Fruit fly (Drosophila melanogaster) whole organism: Measurements from ENCODE around the gene klar.

Experiments used
- CG8478 ChIP-seq: fragments of >200 bp; optimal IDR thresholded peaks from 2 replicates; lab custom pipeline; 2018; ENCODE audit warnings: inconsistent platforms
- Dll ChIP-seq: fragments of >200 bp; optimal IDR thresholded peaks from 2 replicates; lab custom pipeline; 2017
- pan ChIP-seq: fragments of >200 bp; optimal IDR thresholded peaks from 2 replicates; lab custom pipeline; 2017
- psq ChIP-seq: fragments of >200 bp; optimal IDR thresholded peaks from 2 replicates; lab custom pipeline; 2017
- usp ChIP-seq: fragments of >200 bp; optimal IDR thresholded peaks from 2 replicates; lab custom pipeline; 2017; ENCODE audit warnings: missing biosample characterization, missing genetic modification characterization, mixed read lengths

dm6 chr3L:559390-560034 is 19.1 kb upstream of the klar start:
- TF ChIP-seq pan (lab: Kevin White, UChicago), result no peak
- TF ChIP-seq usp (GFP tag; lab: Kevin White, UChicago), result no peak
- TF ChIP-seq Dll (lab: Kevin White, UChicago), result no peak
- TF ChIP-seq psq (lab: Kevin White, UChicago), result no peak
- no peak for TF ChIP-seq CG8478 (lab: Kevin White, UChicago)
